Worm (Caenorhabditis elegans) whole organism, L4 larva: ENCODE results near the gene F09E5.16.

Experiments
- D1046.2 ChIP-seq: fragments of 200-800 bp; sonication (Bioruptor generic); IDR thresholded peaks from 2 replicates; pipeline ENCODE4 v1.3.6; 2022; ENCODE audit warnings: missing genetic modification characterization, missing compliant biosample characterization
- F10B5.3 ChIP-seq: sonication (generic microtip); optimal IDR thresholded peaks from 2 replicates; lab custom pipeline; 2016; ENCODE audit warnings: mild to moderate bottlenecking, missing genetic modification characterization, missing compliant biosample characterization
- F44E2.7 ChIP-seq: fragments of 200-800 bp; sonication (Bioruptor generic); IDR thresholded peaks from 2 replicates; pipeline ENCODE4 v2.1.2; 2022; ENCODE audit warnings: missing genetic modification characterization, missing compliant biosample characterization
- F49E8.2 ChIP-seq: sonication (generic microtip); optimal IDR thresholded peaks from 2 replicates; lab custom pipeline; 2016; ENCODE audit warnings: missing compliant biosample characterization, mild to moderate bottlenecking, missing genetic modification characterization, borderline replicate concordance
- T20F7.1 ChIP-seq: fragments of 200-800 bp; sonication (Bioruptor generic); optimal IDR thresholded peaks from 2 replicates; lab custom pipeline; 2018; ENCODE audit warnings: mild to moderate bottlenecking, missing genetic modification characterization, missing compliant biosample characterization
- T26A8.4 ChIP-seq: fragments of 200-800 bp; sonication (Bioruptor generic); IDR thresholded peaks from 2 replicates; pipeline ENCODE4 v1.3.6; 2022; ENCODE audit warnings: missing genetic modification characterization, missing compliant biosample characterization
- Y48G9A.11 ChIP-seq: fragments of 200-800 bp; sonication (Bioruptor generic); IDR thresholded peaks from 2 replicates; pipeline ENCODE4 v1.3.6; 2022; ENCODE audit warnings: missing genetic modification reagents, missing genetic modification characterization, missing compliant biosample characterization
- Y5F2A.4 ChIP-seq: fragments of 200-800 bp; sonication (Bioruptor generic); optimal IDR thresholded peaks from 2 replicates; lab custom pipeline; 2018; ENCODE audit warnings: mild to moderate bottlenecking, missing genetic modification characterization, missing compliant biosample characterization
- ceh-32 ChIP-seq: sonication (generic microtip); optimal IDR thresholded peaks from 2 replicates; lab custom pipeline; 2016; ENCODE audit warnings: mild to moderate bottlenecking, missing genetic modification characterization, missing compliant biosample characterization; ENCODE audit not compliant: poor library complexity
- ceh-82 ChIP-seq: sonication (generic microtip); optimal IDR thresholded peaks from 2 replicates; lab custom pipeline; 2017; ENCODE audit warnings: missing biosample characterization, missing genetic modification characterization
- ctbp-1 ChIP-seq: fragments of 200-800 bp; sonication (Bioruptor generic); IDR thresholded peaks from 2 replicates; pipeline ENCODE4 v1.3.6; 2022; ENCODE audit warnings: missing genetic modification reagents, missing genetic modification characterization, missing compliant biosample characterization
- daf-19 ChIP-seq: fragments of 200-800 bp; sonication (Bioruptor generic); conservative IDR thresholded peaks from 2 replicates; pipeline ENCODE4 v1.3.6; 2022; ENCODE audit warnings: missing genetic modification characterization, missing compliant biosample characterization
- daf-8 ChIP-seq: fragments of 200-800 bp; sonication (Bioruptor generic); IDR thresholded peaks from 2 replicates; pipeline ENCODE4 v1.3.6; 2022; ENCODE audit warnings: missing genetic modification characterization, missing compliant biosample characterization
- dmd-6 ChIP-seq: fragments of 200-800 bp; sonication (Bioruptor generic); IDR thresholded peaks from 2 replicates; pipeline ENCODE4 v1.3.6; 2022; ENCODE audit warnings: missing genetic modification reagents, missing genetic modification characterization, missing compliant biosample characterization
- dmd-9 ChIP-seq: fragments of 200-800 bp; sonication (Bioruptor generic); IDR thresholded peaks from 2 replicates; pipeline ENCODE4 v1.3.6; 2022; ENCODE audit warnings: missing genetic modification reagents, missing genetic modification characterization, missing compliant biosample characterization
- dpl-1 ChIP-seq: fragments of 150-350 bp; optimal IDR thresholded peaks from 2 replicates; lab custom pipeline; 2014; ENCODE audit warnings: missing biosample characterization, missing genetic modification reagents, missing genetic modification characterization
- egl-27 ChIP-seq: sonication (generic microtip); optimal IDR thresholded peaks from 3 replicates; lab custom pipeline; 2017; ENCODE audit warnings: missing biosample characterization, missing genetic modification reagents, missing genetic modification characterization
- egl-43 ChIP-seq: fragments of 200-800 bp; sonication (Bioruptor generic); IDR thresholded peaks from 2 replicates; pipeline ENCODE4 v1.3.6; 2022; ENCODE audit warnings: missing genetic modification reagents, missing genetic modification characterization, missing compliant biosample characterization
- fos-1 ChIP-seq: fragments of 150-350 bp; optimal IDR thresholded peaks from 2 replicates; lab custom pipeline; 2014; ENCODE audit warnings: missing biosample characterization, missing genetic modification characterization
- hlh-11 ChIP-seq: fragments of 200-800 bp; sonication (Bioruptor generic); optimal IDR thresholded peaks from 2 replicates; lab custom pipeline; 2018; ENCODE audit warnings: mild to moderate bottlenecking, missing genetic modification characterization, missing compliant biosample characterization
- hlh-30 ChIP-seq: sonication (generic microtip); optimal IDR thresholded peaks from 2 replicates; lab custom pipeline; 2017; ENCODE audit warnings: antibody characterized with exemption, mild to moderate bottlenecking, missing genetic modification characterization, missing compliant biosample characterization; ENCODE audit not compliant: insufficient read depth
- hmg-1.1 ChIP-seq: fragments of 200-800 bp; sonication (Bioruptor generic); IDR thresholded peaks from 2 replicates; pipeline ENCODE4 v1.3.6; 2022; ENCODE audit warnings: missing genetic modification reagents, missing genetic modification characterization, missing compliant biosample characterization
- jun-1 ChIP-seq: fragments of 150-350 bp; optimal IDR thresholded peaks from 2 replicates; lab custom pipeline; 2014; ENCODE audit warnings: missing biosample characterization, missing genetic modification reagents, missing genetic modification characterization
- lim-7 ChIP-seq: fragments of 200-800 bp; sonication (Bioruptor generic); IDR thresholded peaks from 2 replicates; pipeline ENCODE4 v1.3.6; 2022; ENCODE audit warnings: missing genetic modification characterization, missing compliant biosample characterization
- lin-13 ChIP-seq: fragments of 150-350 bp; optimal IDR thresholded peaks from 2 replicates; lab custom pipeline; 2014; ENCODE audit warnings: missing biosample characterization, missing genetic modification reagents, missing genetic modification characterization
- lin-29 ChIP-seq: fragments of 200-800 bp; sonication (Bioruptor generic); IDR thresholded peaks from 2 replicates; pipeline ENCODE4 v1.3.6; 2022; ENCODE audit warnings: missing genetic modification reagents, missing genetic modification characterization, missing compliant biosample characterization
- mdt-29 ChIP-seq: fragments of 200-800 bp; sonication (Bioruptor generic); IDR thresholded peaks from 2 replicates; pipeline ENCODE4 v1.3.6; 2022; ENCODE audit warnings: missing genetic modification reagents, missing genetic modification characterization, missing compliant biosample characterization
- mep-1 ChIP-seq: fragments of 150-350 bp; sonication (generic microtip); optimal IDR thresholded peaks from 3 replicates; lab custom pipeline; 2014; ENCODE audit warnings: missing biosample characterization, missing genetic modification characterization
- mes-2 ChIP-seq: sonication (generic microtip); optimal IDR thresholded peaks from 2 replicates; lab custom pipeline; 2016; ENCODE audit warnings: missing genotype, mild to moderate bottlenecking, missing genetic modification characterization, missing compliant biosample characterization; ENCODE audit not compliant: poor library complexity, severe bottlenecking
- mxl-2 ChIP-seq: fragments of 200-800 bp; sonication (Bioruptor generic); conservative IDR thresholded peaks from 2 replicates; pipeline ENCODE4 v1.3.6; 2022; ENCODE audit warnings: missing genetic modification reagents, missing genetic modification characterization, missing compliant biosample characterization
- nhr-10 ChIP-seq: fragments of 150-350 bp; optimal IDR thresholded peaks from 2 replicates; lab custom pipeline; 2014; ENCODE audit warnings: missing biosample characterization, missing genetic modification characterization
- nhr-11 ChIP-seq: fragments of 150-350 bp; optimal IDR thresholded peaks from 2 replicates; lab custom pipeline; 2014; ENCODE audit warnings: missing biosample characterization, missing genetic modification characterization
- nhr-237 ChIP-seq: sonication (generic microtip); optimal IDR thresholded peaks from 2 replicates; lab custom pipeline; 2017; ENCODE audit warnings: missing biosample characterization, missing genetic modification characterization
- nhr-25 ChIP-seq: sonication (generic microtip); optimal IDR thresholded peaks from 2 replicates; lab custom pipeline; 2017; ENCODE audit warnings: missing genetic modification characterization, mild to moderate bottlenecking, missing compliant biosample characterization, antibody characterized with exemption, moderate library complexity, borderline replicate concordance; ENCODE audit not compliant: insufficient read depth
- nhr-48 ChIP-seq: sonication (generic microtip); optimal IDR thresholded peaks from 2 replicates; lab custom pipeline; 2016; ENCODE audit warnings: mild to moderate bottlenecking, missing genetic modification characterization, missing compliant biosample characterization
- nhr-77 ChIP-seq: fragments of 150-350 bp; optimal IDR thresholded peaks from 2 replicates; lab custom pipeline; 2014; ENCODE audit warnings: missing biosample characterization, missing genetic modification characterization
- php-3 ChIP-seq: fragments of 200-800 bp; sonication (Bioruptor generic); IDR thresholded peaks from 2 replicates; pipeline ENCODE4 v1.3.6; 2022; ENCODE audit warnings: missing genetic modification reagents, missing genetic modification characterization, missing compliant biosample characterization
- sdz-12 ChIP-seq: fragments of 200-800 bp; sonication (Bioruptor generic); optimal IDR thresholded peaks from 2 replicates; lab custom pipeline; 2018; ENCODE audit warnings: mild to moderate bottlenecking, missing genetic modification characterization, missing compliant biosample characterization
- set-16 ChIP-seq: fragments of 200-800 bp; sonication (Bioruptor generic); IDR thresholded peaks from 2 replicates; pipeline ENCODE4 v1.3.6; 2022; ENCODE audit warnings: missing genetic modification reagents, missing genetic modification characterization, missing compliant biosample characterization
- snpc-1.2 ChIP-seq: fragments of 200-800 bp; sonication (Bioruptor generic); IDR thresholded peaks from 2 replicates; pipeline ENCODE4 v1.3.6; 2022; ENCODE audit warnings: missing genetic modification reagents, missing genetic modification characterization, missing compliant biosample characterization
- spr-1 ChIP-seq: sonication (generic microtip); optimal IDR thresholded peaks from 2 replicates; lab custom pipeline; 2016; ENCODE audit warnings: mild to moderate bottlenecking, missing genetic modification characterization, missing compliant biosample characterization
- spr-3 ChIP-seq: fragments of 200-800 bp; sonication (Bioruptor generic); optimal IDR thresholded peaks from 2 replicates; lab custom pipeline; 2018; ENCODE audit warnings: mild to moderate bottlenecking, missing genetic modification characterization, missing compliant biosample characterization
- tag-97 ChIP-seq: fragments of 200-800 bp; sonication (Bioruptor generic); IDR thresholded peaks from 2 replicates; pipeline ENCODE4 v1.3.6; 2022; ENCODE audit warnings: missing genetic modification characterization, missing compliant biosample characterization
- unc-130 ChIP-seq: sonication (generic microtip); optimal IDR thresholded peaks from 2 replicates; lab custom pipeline; 2016; ENCODE audit warnings: missing genetic modification reagents, missing genetic modification characterization, missing compliant biosample characterization
- zfp-3 ChIP-seq: fragments of 200-800 bp; sonication (Bioruptor generic); conservative IDR thresholded peaks from 2 replicates; pipeline ENCODE4 v1.3.6; 2022; ENCODE audit warnings: missing genetic modification reagents, missing genetic modification characterization, missing compliant biosample characterization
- zip-11 ChIP-seq: fragments of 200-800 bp; sonication (Bioruptor generic); IDR thresholded peaks from 2 replicates; pipeline ENCODE4 v1.3.6; 2022; ENCODE audit warnings: missing genetic modification characterization, missing compliant biosample characterization
- ztf-11 ChIP-seq: fragments of 150-350 bp; optimal IDR thresholded peaks from 2 replicates; lab custom pipeline; 2014; ENCODE audit warnings: missing biosample characterization, missing genetic modification characterization
- ztf-7 ChIP-seq: fragments of 150-350 bp; optimal IDR thresholded peaks from 2 replicates; lab custom pipeline; 2014; ENCODE audit warnings: missing biosample characterization, missing genetic modification characterization

F09E5.16 gene

DNA sequence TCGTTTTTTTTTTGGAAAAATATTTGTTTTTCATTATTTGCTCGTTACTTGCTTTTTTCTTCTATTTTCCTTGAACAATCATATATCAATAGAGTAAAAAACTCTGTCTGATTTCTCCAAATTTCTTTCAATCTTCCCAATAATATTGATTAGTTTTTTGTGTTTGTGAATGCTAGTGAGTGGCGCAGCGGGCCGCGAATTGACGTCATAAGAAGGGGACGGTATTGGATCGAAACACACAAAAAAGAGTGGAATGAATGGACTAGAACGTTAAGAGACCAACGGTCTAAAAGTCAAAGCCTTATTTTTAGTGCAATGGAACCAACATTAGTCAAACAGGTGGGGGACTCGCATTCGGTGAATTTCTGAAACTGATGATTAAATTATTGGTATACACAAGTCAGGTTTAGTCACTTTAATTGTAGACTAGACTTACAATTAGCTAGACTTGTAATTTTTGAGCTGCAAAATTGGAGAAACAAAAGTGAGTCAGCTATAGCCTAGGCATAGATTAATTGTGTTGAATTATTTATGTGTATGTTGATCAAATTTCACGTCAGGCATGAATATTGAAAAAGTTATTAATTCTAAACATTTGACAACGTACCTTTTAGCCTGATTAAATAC is 33.8 kb downstream of the F09E5.16 start (continued):
- TF ChIP-seq egl-27, result no peak
- TF ChIP-seq ztf-11 (tag; lab: Kevin White, UChicago), result no peak
- no peak for TF ChIP-seq php-3 (GFP tag; lab: Robert Waterston, UW)
- no peak for TF ChIP-seq mdt-29
- no peak for TF ChIP-seq T26A8.4 (GFP tag; lab: Robert Waterston, UW)

DNA sequence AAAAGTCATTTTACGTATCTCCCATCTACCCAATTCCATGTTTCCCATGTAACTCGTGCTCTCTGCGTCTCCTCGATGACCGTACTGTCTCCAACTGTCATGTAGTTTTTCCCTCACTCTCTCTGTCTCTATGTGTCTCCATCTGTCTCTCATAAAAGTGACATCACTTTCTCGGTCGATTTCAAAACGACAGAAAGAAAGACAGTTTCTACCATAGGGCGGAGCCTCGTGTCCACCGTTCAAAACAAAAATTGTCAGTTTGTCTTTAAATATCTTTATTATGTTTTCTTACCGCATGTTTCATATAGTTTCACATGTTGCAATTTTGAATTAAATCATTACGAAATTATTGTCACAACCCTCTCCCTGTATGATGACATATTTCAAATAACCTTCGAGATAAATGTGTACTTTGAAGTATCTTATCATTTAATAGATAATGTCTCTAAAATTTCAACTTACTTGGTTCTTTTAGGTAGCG is 35.3 kb downstream of the F09E5.16 start:
- TF ChIP-seq spr-1 (tag; lab: Kevin White, UChicago) (no peak), nhr-237 (tag; lab: Kevin White, UChicago) (no peak), T20F7.1 (GFP tag; lab: Kevin White, UChicago) (peak; percentile 64), lin-29 (GFP tag; lab: Robert Waterston, UW) (no peak), nhr-11 (peak; percentile 63), php-3 (GFP tag; lab: Robert Waterston, UW) (peak; percentile 89), egl-43 (no peak), set-16 (GFP tag; lab: Robert Waterston, UW) (0 out of 2 replicates have a peak, but pooled peaks have one; percentile 10), Y5F2A.4 (GFP tag; lab: Kevin White, UChicago) (no peak), ceh-82 (tag; lab: Kevin White, UChicago) (no peak), mxl-2 (GFP tag; lab: Robert Waterston, UW) (no peak), hlh-30 (peak; percentile 94), daf-8 (GFP tag; lab: Robert Waterston, UW) (no peak), tag-97 (GFP tag; lab: Robert Waterston, UW) (no peak), T26A8.4 (GFP tag; lab: Robert Waterston, UW) (peak; percentile 64), hmg-1.1 (GFP tag; lab: Robert Waterston, UW) (peak; percentile 74), lim-7 (GFP tag; lab: Robert Waterston, UW) (no peak), D1046.2 (no peak), unc-130 (GFP tag; lab: Kevin White, UChicago) (no peak), fos-1 (tag; lab: Kevin White, UChicago) (peak; percentile 60), nhr-10 (tag; lab: Kevin White, UChicago) (peak; percentile 61), nhr-48 (tag; lab: Kevin White, UChicago) (peak; percentile 90), zfp-3 (GFP tag; lab: Robert Waterston, UW) (0 out of 2 replicates have a peak, but pooled peaks have one; percentile 27), mep-1 (peak; percentile 68), mes-2 (tag; lab: Kevin White, UChicago) (peak; percentile 67), sdz-12 (no peak), hlh-11 (tag; lab: Kevin White, UChicago) (peak; percentile 97), lin-13 (GFP tag; lab: Kevin White, UChicago) (peak; percentile 65), egl-27 (no peak), Y48G9A.11 (GFP tag; lab: Robert Waterston, UW) (no peak), F44E2.7 (GFP tag; lab: Robert Waterston, UW) (no peak), zip-11 (GFP tag; lab: Robert Waterston, UW) (no peak), nhr-77 (tag; lab: Kevin White, UChicago) (peak; percentile 76), ztf-7 (tag; lab: Kevin White, UChicago) (peak; percentile 52), dmd-9 (GFP tag; lab: Robert Waterston, UW) (no peak), nhr-25 (peak; percentile 95), dpl-1 (peak; percentile 26), daf-19 (GFP tag; lab: Robert Waterston, UW) (no peak), F10B5.3 (tag; lab: Kevin White, UChicago) (peak; percentile 28), ceh-32 (tag; lab: Kevin White, UChicago) (no peak), F49E8.2 (tag; lab: Kevin White, UChicago) (no peak), ctbp-1 (GFP tag; lab: Robert Waterston, UW) (no peak), dmd-6 (peak; percentile 98), jun-1 (tag; lab: Kevin White, UChicago) (peak; percentile 72), snpc-1.2 (GFP tag; lab: Robert Waterston, UW) (no peak), spr-3 (GFP tag; lab: Kevin White, UChicago) (no peak)
